Worm (Caenorhabditis elegans): ENCODE data around the gene Y38C1AA.12.

- TF ChIP-seq lin-15B (tag; optimal IDR thresholded peaks at IDR 0.05) (no peak), lin-13 (GFP tag; optimal IDR thresholded peaks at IDR 0.05) (no peak), nhr-237 (tag; optimal IDR thresholded peaks at IDR 0.05) (no peak), nhr-19 (GFP tag; conservative IDR thresholded peaks at IDR 0.05) (no peak)
These were observed 26.2 kb downstream of the Y38C1AA.12 start, which contains the start of gene prdx-6 for ce11 chrIV:218252-218651.
